Fruit fly (Drosophila melanogaster): Measurements from ENCODE around the gene CG32643.

DNA sequence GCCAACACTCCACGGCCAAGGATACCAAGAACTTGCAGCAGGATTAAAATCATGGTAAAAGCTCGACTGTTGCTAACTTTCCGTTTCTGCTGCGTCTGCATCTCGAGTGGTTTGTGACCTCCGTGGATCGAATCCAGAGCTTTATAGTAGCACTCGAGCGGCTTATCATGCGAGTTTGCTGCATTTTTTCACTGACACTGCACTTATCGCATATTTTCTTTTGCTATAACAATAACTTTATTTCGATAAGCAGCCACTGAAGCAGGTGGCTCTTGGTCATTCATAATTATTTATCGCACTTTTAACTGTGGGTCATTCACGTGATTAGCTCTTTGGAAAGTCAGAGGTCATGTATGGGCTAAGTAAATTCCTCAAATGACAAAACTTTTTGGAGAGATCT, 8.2 kb upstream of the CG32643 start, which contains the start of gene CG12716:
- TF ChIP-seq CG12605 (GFP tag; IDR thresholded peaks at IDR 0.05) (no peak), Snoo (tag; optimal IDR thresholded peaks at IDR 0.05) (no peak)
